Worm (Caenorhabditis elegans): ENCODE data around the gene dab-1.

Gene dab-1

ce11 chrII:8259674-8260073 is 37.5 kb downstream of the dab-1 start:
- TF ChIP-seq sma-9 (GFP tag; optimal IDR thresholded peaks at IDR 0.05) = peak; percentile 66
- TF ChIP-seq sma-9 (tag; optimal IDR thresholded peaks at IDR 0.05) = no peak
- peak; percentile 23 for TF ChIP-seq crh-2 (tag; optimal IDR thresholded peaks at IDR 0.05)
- TF ChIP-seq skn-1 (tag; optimal IDR thresholded peaks at IDR 0.05) = no peak
- no peak for TF ChIP-seq ceh-82 (tag; optimal IDR thresholded peaks at IDR 0.05)
- peak; percentile 12 for TF ChIP-seq nhr-129 (tag; optimal IDR thresholded peaks at IDR 0.05)
- TF ChIP-seq sma-3 (GFP tag; optimal IDR thresholded peaks at IDR 0.05) = peak; percentile 88

ce11 chrII:8263562-8263961 is 41.4 kb downstream of the dab-1 start:
- TF ChIP-seq skn-1 (tag; optimal IDR thresholded peaks at IDR 0.05) (no peak), gmeb-1 (tag; optimal IDR thresholded peaks at IDR 0.05) (no peak), C34F6.9 (tag; optimal IDR thresholded peaks at IDR 0.05) (no peak), lin-39 (tag; optimal IDR thresholded peaks at IDR 0.05) (no peak), sma-9 (GFP tag; optimal IDR thresholded peaks at IDR 0.05) (peak; percentile 91), sma-9 (tag; optimal IDR thresholded peaks at IDR 0.05) (no peak), ztf-4 (tag; optimal IDR thresholded peaks at IDR 0.05) (no peak), fos-1 (tag; optimal IDR thresholded peaks at IDR 0.05) (peak; percentile 40), nhr-129 (tag; optimal IDR thresholded peaks at IDR 0.05) (no peak), sma-3 (GFP tag; optimal IDR thresholded peaks at IDR 0.05) (peak; percentile 81), aly-2 (tag; optimal IDR thresholded peaks at IDR 0.05) (no peak), nhr-21 (tag; optimal IDR thresholded peaks at IDR 0.05) (peak; percentile 61), Y55F3AM.14 (GFP tag; optimal IDR thresholded peaks at IDR 0.05) (no peak), alr-1 (tag; optimal IDR thresholded peaks at IDR 0.05) (no peak), ceh-82 (tag; optimal IDR thresholded peaks at IDR 0.05) (no peak), unc-55 (GFP tag; optimal IDR thresholded peaks at IDR 0.05) (no peak), nhr-11 (tag; optimal IDR thresholded peaks at IDR 0.05) (no peak), peb-1 (tag; optimal IDR thresholded peaks at IDR 0.05) (no peak), lin-11 (tag; optimal IDR thresholded peaks at IDR 0.05) (no peak), nhr-237 (tag; optimal IDR thresholded peaks at IDR 0.05) (no peak), ZK546.5 (tag; optimal IDR thresholded peaks at IDR 0.05) (no peak), ztf-11 (tag; optimal IDR thresholded peaks at IDR 0.05) (no peak), sem-4 (tag; optimal IDR thresholded peaks at IDR 0.05) (no peak), nhr-25 (tag; optimal IDR thresholded peaks at IDR 0.05) (no peak), nhr-10 (tag; optimal IDR thresholded peaks at IDR 0.05) (no peak), ztf-1 (GFP tag; conservative IDR thresholded peaks at IDR 0.05) (no peak), snpc-4 (tag; optimal IDR thresholded peaks at IDR 0.05) (no peak), mab-5 (tag; optimal IDR thresholded peaks at IDR 0.05) (no peak), unc-39 (tag; optimal IDR thresholded peaks at IDR 0.05) (no peak), zag-1 (tag; optimal IDR thresholded peaks at IDR 0.05) (no peak), elt-3 (tag; optimal IDR thresholded peaks at IDR 0.05) (no peak), blmp-1 (tag; optimal IDR thresholded peaks at IDR 0.05; ENCODE audit: insufficient read depth) (peak; percentile 49), elt-1 (tag; optimal IDR thresholded peaks at IDR 0.05) (no peak), dmd-4 (tag; optimal IDR thresholded peaks at IDR 0.05) (no peak), unc-62 (GFP tag; optimal IDR thresholded peaks at IDR 0.05) (no peak), lin-13 (GFP tag; optimal IDR thresholded peaks at IDR 0.05) (no peak), nhr-6 (tag; optimal IDR thresholded peaks at IDR 0.05) (peak; percentile 18), nhr-77 (tag; optimal IDR thresholded peaks at IDR 0.05) (no peak), ama-1 (optimal IDR thresholded peaks at IDR 0.05) (no peak), mbf-1 (tag; optimal IDR thresholded peaks at IDR 0.05) (no peak), ceh-16 (tag; optimal IDR thresholded peaks at IDR 0.05) (no peak), mdl-1 (tag; optimal IDR thresholded peaks at IDR 0.05) (peak in 1 of 2 experiments; percentile 14), nhr-12 (tag; optimal IDR thresholded peaks at IDR 0.05) (no peak), F13H6.1 (tag; optimal IDR thresholded peaks at IDR 0.05) (no peak), R02D3.7 (tag; optimal IDR thresholded peaks at IDR 0.05) (no peak), egl-27 (tag; optimal IDR thresholded peaks at IDR 0.05) (no peak), crh-2 (tag; optimal IDR thresholded peaks at IDR 0.05) (no peak), nhr-23 (tag; optimal IDR thresholded peaks at IDR 0.05) (no peak), lsy-2 (tag; optimal IDR thresholded peaks at IDR 0.05) (no peak)

All from whole organism, L2 larva.